Worm (Caenorhabditis elegans) whole organism, L2 larva: ENCODE results near the gene T10B9.9.
"Not testable (repeated sequence)": the region's sequence is repeated elsewhere in the genome, so short reads cannot be mapped to it uniquely, and the experiment has no call there.

Experiments used
- C34F6.9 ChIP-seq: fragments of 150-350 bp; optimal IDR thresholded peaks from 2 replicates; lab custom pipeline; 2014; ENCODE audit warnings: missing biosample characterization, missing genetic modification characterization
- F13H6.1 ChIP-seq: sonication (generic microtip); optimal IDR thresholded peaks from 2 replicates; lab custom pipeline; 2016; ENCODE audit warnings: missing genetic modification characterization, missing compliant biosample characterization
- R02D3.7 ChIP-seq: fragments of 150-350 bp; optimal IDR thresholded peaks from 2 replicates; lab custom pipeline; 2014; ENCODE audit warnings: missing biosample characterization, missing genetic modification characterization
- ZK546.5 ChIP-seq: sonication (generic microtip); optimal IDR thresholded peaks from 2 replicates; lab custom pipeline; 2017; ENCODE audit warnings: missing biosample characterization, missing genetic modification characterization
- alr-1 ChIP-seq: fragments of 150-350 bp; optimal IDR thresholded peaks from 2 replicates; lab custom pipeline; 2014; ENCODE audit warnings: missing biosample characterization, missing genetic modification characterization
- aly-2 ChIP-seq: fragments of 150-350 bp; optimal IDR thresholded peaks from 2 replicates; lab custom pipeline; 2014; ENCODE audit warnings: missing biosample characterization, missing genetic modification characterization
- ama-1 ChIP-seq: fragments of 150-350 bp; optimal IDR thresholded peaks from 2 replicates; lab custom pipeline; 2018; ENCODE audit warnings: inconsistent platforms
- blmp-1 ChIP-seq: sonication (generic microtip); optimal IDR thresholded peaks from 2 replicates; lab custom pipeline; 2017; ENCODE audit warnings: missing genetic modification characterization, mild to moderate bottlenecking, missing compliant biosample characterization, antibody characterized with exemption, moderate library complexity; ENCODE audit not compliant: insufficient read depth
- ceh-16 ChIP-seq: fragments of 150-350 bp; optimal IDR thresholded peaks from 2 replicates; lab custom pipeline; 2014; ENCODE audit warnings: missing biosample characterization, missing genetic modification characterization
- ceh-82 ChIP-seq: fragments of 150-350 bp; optimal IDR thresholded peaks from 2 replicates; lab custom pipeline; 2014; ENCODE audit warnings: missing biosample characterization, missing genetic modification characterization
- crh-2 ChIP-seq: sonication (generic microtip); optimal IDR thresholded peaks from 2 replicates; lab custom pipeline; 2017; ENCODE audit warnings: missing biosample characterization, missing genetic modification characterization
- dmd-4 ChIP-seq: sonication (generic microtip); optimal IDR thresholded peaks from 2 replicates; lab custom pipeline; 2017; ENCODE audit warnings: missing biosample characterization, missing genetic modification characterization
- egl-27 ChIP-seq: sonication (generic microtip); optimal IDR thresholded peaks from 3 replicates; lab custom pipeline; 2017; ENCODE audit warnings: missing biosample characterization, missing genetic modification reagents, missing genetic modification characterization
- elt-1 ChIP-seq: fragments of 150-350 bp; optimal IDR thresholded peaks from 2 replicates; lab custom pipeline; 2014; ENCODE audit warnings: missing biosample characterization, missing genetic modification characterization
- elt-3 ChIP-seq: sonication (generic microtip); optimal IDR thresholded peaks from 2 replicates; lab custom pipeline; 2017; ENCODE audit warnings: missing biosample characterization, missing genetic modification characterization
- fos-1 ChIP-seq: fragments of 150-350 bp; optimal IDR thresholded peaks from 2 replicates; lab custom pipeline; 2014; ENCODE audit warnings: missing biosample characterization, missing genetic modification characterization
- gmeb-1 ChIP-seq: fragments of 150-350 bp; optimal IDR thresholded peaks from 2 replicates; lab custom pipeline; 2014; ENCODE audit warnings: missing biosample characterization, missing genetic modification characterization
- lin-11 ChIP-seq: fragments of 150-350 bp; sonication (generic microtip); optimal IDR thresholded peaks from 2 replicates; lab custom pipeline; 2014; ENCODE audit warnings: missing biosample characterization, missing genetic modification characterization, inconsistent platforms, mixed read lengths
- lsy-2 ChIP-seq, 2 experiments: fragments of 150-350 bp in 1 of 2; sonication (generic microtip) in 1 of 2; optimal IDR thresholded peaks; 2 replicates each; lab custom pipeline; 2014 to 2017; ENCODE audit warnings: missing biosample characterization in 2 of 2, missing genetic modification characterization in 2 of 2
- mab-5 ChIP-seq: fragments of 150-350 bp; optimal IDR thresholded peaks from 2 replicates; lab custom pipeline; 2014; ENCODE audit warnings: missing biosample characterization, missing genetic modification characterization
- mdl-1 ChIP-seq, 2 experiments: fragments of 150-350 bp in 1 of 2; sonication (generic microtip) in 1 of 2; optimal IDR thresholded peaks; 2 replicates each; lab custom pipeline; 2017; ENCODE audit warnings: missing biosample characterization in 2 of 2, missing genetic modification characterization in 2 of 2
- nhr-10 ChIP-seq: sonication (generic microtip); optimal IDR thresholded peaks from 2 replicates; lab custom pipeline; 2017; ENCODE audit warnings: missing biosample characterization, missing genetic modification characterization
- nhr-11 ChIP-seq: fragments of 150-350 bp; optimal IDR thresholded peaks from 2 replicates; lab custom pipeline; 2014; ENCODE audit warnings: missing biosample characterization, missing genetic modification characterization
- nhr-12 ChIP-seq: fragments of 150-350 bp; optimal IDR thresholded peaks from 2 replicates; lab custom pipeline; 2014; ENCODE audit warnings: missing biosample characterization, missing genetic modification characterization
- nhr-129 ChIP-seq: fragments of 150-350 bp; optimal IDR thresholded peaks from 2 replicates; lab custom pipeline; 2014; ENCODE audit warnings: missing biosample characterization, missing genetic modification characterization
- nhr-21 ChIP-seq: fragments of 150-350 bp; optimal IDR thresholded peaks from 2 replicates; lab custom pipeline; 2014; ENCODE audit warnings: missing biosample characterization, missing genetic modification characterization
- nhr-23 ChIP-seq: fragments of 150-350 bp; optimal IDR thresholded peaks from 2 replicates; lab custom pipeline; 2014; ENCODE audit warnings: missing biosample characterization, missing genetic modification reagents, missing genetic modification characterization
- nhr-237 ChIP-seq: fragments of 150-350 bp; optimal IDR thresholded peaks from 2 replicates; lab custom pipeline; 2014; ENCODE audit warnings: missing biosample characterization, missing genetic modification characterization
- nhr-6 ChIP-seq: fragments of 150-350 bp; optimal IDR thresholded peaks from 2 replicates; lab custom pipeline; 2014; ENCODE audit warnings: missing biosample characterization, missing genetic modification characterization
- nhr-77 ChIP-seq: fragments of 150-350 bp; optimal IDR thresholded peaks from 2 replicates; lab custom pipeline; 2014; ENCODE audit warnings: missing biosample characterization, missing genetic modification characterization
- peb-1 ChIP-seq: fragments of 150-350 bp; optimal IDR thresholded peaks from 2 replicates; lab custom pipeline; 2014; ENCODE audit warnings: missing biosample characterization, missing genetic modification characterization
- skn-1 ChIP-seq: sonication (generic microtip); optimal IDR thresholded peaks from 2 replicates; lab custom pipeline; 2017; ENCODE audit warnings: missing biosample characterization, missing genetic modification characterization
- sma-9 ChIP-seq, 2 experiments: fragments of 150-350 bp in 1 of 2; sonication (generic microtip) in 1 of 2; optimal IDR thresholded peaks; 2 replicates each; lab custom pipeline; 2014 to 2016; ENCODE audit warnings: missing genetic modification characterization in 2 of 2, mild to moderate bottlenecking in 1 of 2, missing biosample characterization in 1 of 2, missing compliant biosample characterization in 1 of 2, missing genetic modification reagents in 1 of 2, moderate library complexity in 1 of 2
- snpc-4 ChIP-seq: fragments of 150-350 bp; optimal IDR thresholded peaks from 2 replicates; lab custom pipeline; 2014; ENCODE audit warnings: missing biosample characterization, missing genetic modification characterization
- unc-55 ChIP-seq: fragments of 150-350 bp; sonication (generic microtip); optimal IDR thresholded peaks from 3 replicates; lab custom pipeline; 2014; ENCODE audit warnings: missing biosample characterization, missing genetic modification reagents, missing genetic modification characterization
- zag-1 ChIP-seq: fragments of 150-350 bp; optimal IDR thresholded peaks from 2 replicates; lab custom pipeline; 2014; ENCODE audit warnings: missing biosample characterization, missing genetic modification characterization
- ztf-1 ChIP-seq: fragments of 200-800 bp; sonication (Bioruptor generic); conservative IDR thresholded peaks from 2 replicates; pipeline ENCODE4 v1.3.6; 2022; ENCODE audit warnings: missing genetic modification characterization, missing compliant biosample characterization
- ztf-4 ChIP-seq: fragments of 150-350 bp; optimal IDR thresholded peaks from 2 replicates; lab custom pipeline; 2014; ENCODE audit warnings: missing biosample characterization, missing genetic modification characterization

Gene T10B9.9

ce11 chrII:9731810-9732209, 43.9 kb downstream of the T10B9.9 start, which contains the start of gene mab-3:
mab-3 (plus strand) TSS chrII:9732137.
- not testable (repeated sequence) for TF ChIP-seq lin-11; nhr-11 (tag; lab: Kevin White, UChicago); alr-1

- TF ChIP-seq aly-2 (no peak), nhr-237 (no peak), mdl-1 (tag; optimal IDR thresholded peaks at IDR 0.05; lab: Kevin White, UChicago) (no peak), mab-5 (no peak), gmeb-1 (tag; lab: Kevin White, UChicago) (no peak), ama-1 (lab: Kevin White, UChicago) (no peak), nhr-6 (tag; lab: Kevin White, UChicago) (no peak), nhr-23 (tag; lab: Kevin White, UChicago) (no peak), nhr-10 (no peak), sma-9 (GFP tag; optimal IDR thresholded peaks at IDR 0.05; lab: Kevin White, UChicago) (no peak), sma-9 (tag; optimal IDR thresholded peaks at IDR 0.05; lab: Kevin White, UChicago) (no peak), nhr-77 (tag; lab: Kevin White, UChicago) (no peak), elt-3 (tag; lab: Kevin White, UChicago) (no peak), C34F6.9 (tag; lab: Kevin White, UChicago) (no peak), ztf-4 (tag; lab: Kevin White, UChicago) (no peak), nhr-129 (tag; lab: Kevin White, UChicago) (no peak), ZK546.5 (no peak), ztf-1 (GFP tag; lab: Robert Waterston, UW) (no peak)
- TF ChIP-seq, all 48 proteins: peak for 0
These were observed 45.8 kb downstream of the T10B9.9 start for ce11 chrII:9729866-9730265.

- TF ChIP-seq nhr-12 (tag; lab: Kevin White, UChicago) (no peak), egl-27 (tag; lab: Kevin White, UChicago) (peak; percentile 65), aly-2 (no peak), nhr-21 (tag; lab: Kevin White, UChicago) (peak; percentile 34), crh-2 (no peak), zag-1 (tag; lab: Kevin White, UChicago) (no peak), blmp-1 (tag; lab: Kevin White, UChicago) (peak; percentile 31), peb-1 (tag; lab: Kevin White, UChicago) (no peak), fos-1 (tag; lab: Kevin White, UChicago) (peak; percentile 2), elt-3 (tag; lab: Kevin White, UChicago) (no peak), elt-1 (tag; lab: Kevin White, UChicago) (no peak), ceh-16 (no peak), F13H6.1 (tag; lab: Kevin White, UChicago) (peak; percentile 44), nhr-6 (tag; lab: Kevin White, UChicago) (no peak), ztf-4 (tag; lab: Kevin White, UChicago) (no peak), lin-11 (no peak)
These were observed 46.5 kb downstream of the T10B9.9 start for ce11 chrII:9729196-9729595.

ce11 chrII:9728506-9728905, 47.2 kb downstream of the T10B9.9 start:
- TF ChIP-seq ceh-82 (tag; lab: Kevin White, UChicago) (no peak), crh-2 (no peak), alr-1 (no peak), unc-55 (peak; percentile 32), dmd-4 (tag; lab: Kevin White, UChicago) (no peak), ama-1 (lab: Kevin White, UChicago) (no peak), gmeb-1 (tag; lab: Kevin White, UChicago) (no peak), snpc-4 (tag; lab: Kevin White, UChicago) (no peak), lsy-2 (tag; optimal IDR thresholded peaks at IDR 0.05; lab: Kevin White, UChicago) (peak in 1 of 2 experiments; percentile 2)

ce11 chrII:9727192-9727699, 48.4 kb downstream of the T10B9.9 start:
- TF ChIP-seq ztf-1 (GFP tag; lab: Robert Waterston, UW) (no peak), skn-1 (tag; lab: Kevin White, UChicago) (no peak), lsy-2 (tag; optimal IDR thresholded peaks at IDR 0.05; lab: Kevin White, UChicago) (peak in 1 of 2 experiments; percentile 37), F13H6.1 (tag; lab: Kevin White, UChicago) (peak; percentile 10), snpc-4 (tag; lab: Kevin White, UChicago) (no peak), nhr-237 (no peak), unc-55 (peak; percentile 58), C34F6.9 (tag; lab: Kevin White, UChicago) (peak; percentile 42), R02D3.7 (tag; lab: Kevin White, UChicago) (no peak)
